Fruit fly (Drosophila melanogaster): Measurements from ENCODE around the gene sinah.

The sinah gene

DNA sequence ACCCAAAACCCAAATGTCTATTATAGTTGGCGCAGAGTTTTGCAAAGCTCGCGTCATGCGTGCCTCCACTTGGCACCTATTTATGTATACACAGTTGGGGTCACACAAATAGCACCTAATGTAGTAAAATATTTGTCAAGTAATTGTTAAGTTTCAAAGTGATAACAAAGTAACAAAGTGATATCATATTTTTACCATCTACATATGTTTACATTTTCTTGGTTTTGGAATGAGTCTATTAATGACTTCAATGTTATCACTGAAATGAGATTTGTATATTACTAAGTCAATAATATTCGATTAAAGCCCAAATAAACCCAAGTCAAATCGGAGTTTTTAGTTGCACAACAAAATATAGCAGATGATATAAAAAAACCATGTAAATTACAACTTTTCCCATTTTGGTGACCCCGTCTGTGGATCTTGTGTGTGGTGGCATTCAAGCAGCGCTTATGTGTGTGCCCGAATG lies 13.6 kb downstream of the sinah start (continued):
- TF ChIP-seq sna (GFP tag; IDR thresholded peaks at IDR 0.05; ENCODE audit: partially characterized antibody) = no peak
- peak; percentile 65 for TF ChIP-seq lmd (GFP tag; IDR thresholded peaks at IDR 0.05)
- no peak for TF ChIP-seq D (optimal IDR thresholded peaks at IDR 0.05)
- peak; percentile 67 for TF ChIP-seq D (GFP tag; optimal IDR thresholded peaks at IDR 0.05)
- TF ChIP-seq CG14441 (GFP tag; IDR thresholded peaks at IDR 0.05) = no peak
- TF ChIP-seq gro (GFP tag; optimal IDR thresholded peaks at IDR 0.05) = no peak
- TF ChIP-seq Dek (tag; optimal IDR thresholded peaks at IDR 0.05) = peak; percentile 63
- peak; percentile 50 for TF ChIP-seq CG6254 (GFP tag; optimal IDR thresholded peaks at IDR 0.05)
- TF ChIP-seq pb (GFP tag; optimal IDR thresholded peaks at IDR 0.05) = peak; percentile 69
- peak; percentile 57 for TF ChIP-seq Max (GFP tag; optimal IDR thresholded peaks at IDR 0.05)
- TF ChIP-seq ase (GFP tag; IDR thresholded peaks at IDR 0.05) = no peak
- TF ChIP-seq usp (GFP tag; optimal IDR thresholded peaks at IDR 0.05) = no peak
- TF ChIP-seq tin (GFP tag; optimal IDR thresholded peaks at IDR 0.05) = peak; percentile 48
- TF ChIP-seq psq (GFP tag; optimal IDR thresholded peaks at IDR 0.05) = no peak
- peak; percentile 78 for TF ChIP-seq CG12104 (GFP tag; optimal IDR thresholded peaks at IDR 0.05)
- TF ChIP-seq Taf1 (GFP tag; IDR thresholded peaks at IDR 0.05) = no peak
- peak; percentile 28; the same call in 1 of the 3 replicates for TF ChIP-seq Aef1 (GFP tag; IDR thresholded peaks at IDR 0.05)
- peak; percentile 45 for TF ChIP-seq CG12236 (GFP tag; optimal IDR thresholded peaks at IDR 0.05)
- peak; percentile 69 for TF ChIP-seq CG31441 (GFP tag; IDR thresholded peaks at IDR 0.05)
- TF ChIP-seq CG14710 (tag; optimal IDR thresholded peaks at IDR 0.05) = peak; percentile 34
- no peak for TF ChIP-seq CG14965 (GFP tag; optimal IDR thresholded peaks at IDR 0.05; ENCODE audit: borderline replicate concordance)
- TF ChIP-seq knrl (GFP tag; IDR thresholded peaks at IDR 0.05; ENCODE audit: partially characterized antibody) = no peak
- peak; percentile 78 for TF ChIP-seq lab (GFP tag; optimal IDR thresholded peaks at IDR 0.05)
- peak; percentile 41 for TF ChIP-seq CG16815 (GFP tag; optimal IDR thresholded peaks at IDR 0.05)
- TF ChIP-seq Hmr (GFP tag; optimal IDR thresholded peaks at IDR 0.05) = peak; percentile 83
- peak; percentile 60 for TF ChIP-seq Nf-YC (tag; optimal IDR thresholded peaks at IDR 0.05)
- TF ChIP-seq CG3726 (GFP tag; IDR thresholded peaks at IDR 0.05) = no peak
- TF ChIP-seq Opbp (GFP tag; IDR thresholded peaks at IDR 0.05; ENCODE audit: partially characterized antibody) = no peak
- TF ChIP-seq Lpt (GFP tag; optimal IDR thresholded peaks at IDR 0.05) = no peak
- no peak for TF ChIP-seq CG13894 (tag; optimal IDR thresholded peaks at IDR 0.05)
- no peak for TF ChIP-seq CG3065 (GFP tag; optimal IDR thresholded peaks at IDR 0.05)
- TF ChIP-seq wek (GFP tag; optimal IDR thresholded peaks at IDR 0.05) = peak; percentile 54
- no peak for TF ChIP-seq chm (GFP tag; IDR thresholded peaks at IDR 0.05)
- TF ChIP-seq E2f1 (GFP tag; IDR thresholded peaks at IDR 0.05) = 0 out of 2 replicates have a peak, but pooled peaks have one; percentile 19
- TF ChIP-seq Doc2 (GFP tag; IDR thresholded peaks at IDR 0.05) = no peak
- peak; percentile 41 for TF ChIP-seq CG3995 (GFP tag; optimal IDR thresholded peaks at IDR 0.05)
- TF ChIP-seq CG13775 (GFP tag; optimal IDR thresholded peaks at IDR 0.05) = peak; percentile 57
- TF ChIP-seq bcd (GFP tag; optimal IDR thresholded peaks at IDR 0.05) = peak; percentile 65
- TF ChIP-seq croc (GFP tag; conservative IDR thresholded peaks at IDR 0.05) = peak; percentile 31; the same call in 2 of the 3 replicates
- TF ChIP-seq CG15696 (tag; optimal IDR thresholded peaks at IDR 0.05) = no peak
- TF ChIP-seq CG18619 (GFP tag; optimal IDR thresholded peaks at IDR 0.05) = peak; percentile 66
- TF ChIP-seq Chrac-16 (GFP tag; optimal IDR thresholded peaks at IDR 0.05) = peak; percentile 52
- TF ChIP-seq CG8944 (GFP tag; optimal IDR thresholded peaks at IDR 0.05) = peak; percentile 12
- peak in 1 of 2 experiments; percentile 65 for TF ChIP-seq Eip74EF (GFP tag; optimal IDR thresholded peaks at IDR 0.05)
- peak; percentile 58 for TF ChIP-seq caup (GFP tag; optimal IDR thresholded peaks at IDR 0.05; ENCODE audit: severe bottlenecking)
- peak; percentile 73 for TF ChIP-seq CG17385 (GFP tag; optimal IDR thresholded peaks at IDR 0.05)
- peak; percentile 87 for TF ChIP-seq sens (GFP tag)
- TF ChIP-seq sr (GFP tag; IDR thresholded peaks at IDR 0.05) = no peak
- no peak for TF ChIP-seq lov (optimal IDR thresholded peaks at IDR 0.05)
- TF ChIP-seq lov (GFP tag; IDR thresholded peaks at IDR 0.05) = no peak
- peak; percentile 78 for TF ChIP-seq run (tag; optimal IDR thresholded peaks at IDR 0.05)
